Fruit fly (Drosophila melanogaster): Measurements from ENCODE around the gene Edg84A.

The Edg84A gene

DNA sequence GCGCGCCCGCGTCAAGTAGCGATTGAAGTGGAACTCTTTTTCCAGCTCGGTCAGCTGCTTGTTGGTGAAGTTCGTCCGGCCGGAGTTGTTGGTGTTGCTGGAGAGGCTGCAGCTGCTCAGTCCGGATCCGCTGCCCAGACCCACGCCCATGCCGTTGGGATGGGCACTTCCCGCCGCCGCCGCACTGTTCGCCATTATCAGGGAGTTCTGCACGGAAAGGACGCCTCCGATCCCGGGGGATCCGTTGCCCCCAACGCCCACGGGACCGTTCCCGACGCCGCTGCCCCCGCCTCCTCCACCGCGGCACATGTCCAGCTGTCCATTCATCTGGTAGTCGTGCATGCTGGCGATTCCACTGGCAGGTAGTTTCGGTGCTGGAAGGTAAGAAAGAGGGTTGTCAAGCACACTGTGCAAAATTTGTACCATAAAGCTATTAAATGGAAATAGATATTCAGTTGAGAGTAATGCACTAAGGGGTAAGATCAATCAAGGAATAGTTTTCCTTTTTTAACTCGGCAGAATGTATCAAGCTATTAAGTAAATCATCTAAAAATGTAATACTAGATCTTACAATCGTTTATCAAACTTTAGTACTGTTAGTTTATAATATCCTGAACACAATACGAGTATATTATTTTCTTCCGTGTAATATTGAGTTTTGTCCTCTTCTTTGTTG lies 21.5 kb upstream of the Edg84A start (continued):
- TF ChIP-seq bowl (GFP tag; IDR thresholded peaks at IDR 0.05): no peak
- TF ChIP-seq prd (optimal IDR thresholded peaks at IDR 0.05): no peak
- peak; percentile 63; the same call in 2 of the 3 replicates for TF ChIP-seq prd (GFP tag; IDR thresholded peaks at IDR 0.05)
- TF ChIP-seq CG17829 (tag; optimal IDR thresholded peaks at IDR 0.05): peak; percentile 9
- no peak for TF ChIP-seq TFAM (GFP tag; optimal IDR thresholded peaks at IDR 0.05)
- TF ChIP-seq CG9932 (GFP tag; IDR thresholded peaks at IDR 0.05): 0 out of 2 replicates have a peak, but pooled peaks have one; percentile 37
- no peak for TF ChIP-seq CG17361 (GFP tag; IDR thresholded peaks at IDR 0.05)
- TF ChIP-seq CG3838 (GFP tag; optimal IDR thresholded peaks at IDR 0.05): no peak
- TF ChIP-seq CG7271 (tag; optimal IDR thresholded peaks at IDR 0.05): no peak
- TF ChIP-seq ind (GFP tag; optimal IDR thresholded peaks at IDR 0.05): no peak
- no peak for TF ChIP-seq CG9797 (GFP tag; optimal IDR thresholded peaks at IDR 0.05)
- peak in 1 of 3 experiments; percentile 51 for TF ChIP-seq lola (GFP tag; optimal IDR thresholded peaks at IDR 0.05)
- TF ChIP-seq D19B (GFP tag; optimal IDR thresholded peaks at IDR 0.05): no peak
- no peak for TF ChIP-seq CG17385 (GFP tag; optimal IDR thresholded peaks at IDR 0.05)
- TF ChIP-seq tio (GFP tag; optimal IDR thresholded peaks at IDR 0.05): no peak
- no peak for TF ChIP-seq Camta (GFP tag; optimal IDR thresholded peaks at IDR 0.05)
- peak in 1 of 2 experiments; percentile 27 for TF ChIP-seq eve (GFP tag; optimal IDR thresholded peaks at IDR 0.05)
- no peak for TF ChIP-seq esg (GFP tag; conservative IDR thresholded peaks at IDR 0.05)
- TF ChIP-seq CG10267 (tag; optimal IDR thresholded peaks at IDR 0.05): peak; percentile 4
- no peak for TF ChIP-seq Usf (GFP tag; optimal IDR thresholded peaks at IDR 0.05)
- no peak for TF ChIP-seq H15 (GFP tag; IDR thresholded peaks at IDR 0.05)
- no peak for TF ChIP-seq D19A (tag; optimal IDR thresholded peaks at IDR 0.05)
- TF ChIP-seq CG10979 (tag; optimal IDR thresholded peaks at IDR 0.05): peak; percentile 38
- TF ChIP-seq CG16813 (GFP tag; IDR thresholded peaks at IDR 0.05; ENCODE audit: partially characterized antibody): 0 out of 3 replicates have a peak, but pooled peaks have one; percentile 21
- no peak for TF ChIP-seq CG6654 (GFP tag; optimal IDR thresholded peaks at IDR 0.05)
- TF ChIP-seq CG10543 (GFP tag; optimal IDR thresholded peaks at IDR 0.05): no peak
- TF ChIP-seq zfh2 (GFP tag; optimal IDR thresholded peaks at IDR 0.05): no peak
- no peak for TF ChIP-seq Ssrp (tag; optimal IDR thresholded peaks at IDR 0.05)
- TF ChIP-seq CG4328 (GFP tag; optimal IDR thresholded peaks at IDR 0.05): no peak
- TF ChIP-seq CG12659 (GFP tag; optimal IDR thresholded peaks at IDR 0.05): no peak
- TF ChIP-seq CG14710 (tag; optimal IDR thresholded peaks at IDR 0.05): peak; percentile 31
- TF ChIP-seq kni (GFP tag; optimal IDR thresholded peaks at IDR 0.05): no peak
- TF ChIP-seq mam (GFP tag; optimal IDR thresholded peaks at IDR 0.05): no peak
- no peak for TF ChIP-seq CG32532 (GFP tag; IDR thresholded peaks at IDR 0.05)
- no peak for TF ChIP-seq ab (GFP tag; optimal IDR thresholded peaks at IDR 0.05)
- no peak for TF ChIP-seq HmgD (GFP tag; optimal IDR thresholded peaks at IDR 0.05)
- no peak for TF ChIP-seq Fer2 (tag; optimal IDR thresholded peaks at IDR 0.05)
- TF ChIP-seq CG4424 (GFP tag; optimal IDR thresholded peaks at IDR 0.05): no peak
- no peak for TF ChIP-seq gem (tag; optimal IDR thresholded peaks at IDR 0.05)
- no peak for TF ChIP-seq CG16815 (GFP tag; optimal IDR thresholded peaks at IDR 0.05)
- no peak for TF ChIP-seq CG5953 (GFP tag; IDR thresholded peaks at IDR 0.05)
- peak; percentile 45 for TF ChIP-seq zen (tag; optimal IDR thresholded peaks at IDR 0.05)
- TF ChIP-seq Fer3 (tag; optimal IDR thresholded peaks at IDR 0.05): no peak
- no peak for TF ChIP-seq CG17359 (tag; optimal IDR thresholded peaks at IDR 0.05)
- no peak for TF ChIP-seq Dp (GFP tag; optimal IDR thresholded peaks at IDR 0.05)
- no peak for TF ChIP-seq pb (GFP tag; optimal IDR thresholded peaks at IDR 0.05)
- TF ChIP-seq tin (GFP tag; optimal IDR thresholded peaks at IDR 0.05): no peak
- no peak for TF ChIP-seq CG31388 (GFP tag; optimal IDR thresholded peaks at IDR 0.05)
- peak; percentile 21 for TF ChIP-seq CG18262 (tag; optimal IDR thresholded peaks at IDR 0.05)
- no peak for TF ChIP-seq crp (GFP tag; optimal IDR thresholded peaks at IDR 0.05)

Measured in whole organism, embryonic.